Worm (Caenorhabditis elegans) whole organism, midembryonic: ENCODE measurements around the gene K12H6.8.

ENCODE experiments used
- T22C8.4 ChIP-seq: fragments of 200-800 bp; sonication (Bioruptor generic); IDR thresholded peaks from 2 replicates; pipeline ENCODE4 v1.3.6; 2022; ENCODE audit warnings: missing genetic modification characterization, missing compliant biosample characterization
- cog-1 ChIP-seq: sonication (generic microtip); optimal IDR thresholded peaks from 2 replicates; lab custom pipeline; 2016; ENCODE audit warnings: missing genetic modification characterization, missing compliant biosample characterization
- flt-1 ChIP-seq: fragments of 200-800 bp; sonication (Bioruptor generic); IDR thresholded peaks from 2 replicates; pipeline ENCODE4 v1.3.6; 2022; ENCODE audit warnings: missing genetic modification characterization, missing compliant biosample characterization
- klf-2 ChIP-seq: fragments of 200-800 bp; sonication (Bioruptor generic); conservative IDR thresholded peaks from 2 replicates; pipeline ENCODE4 v1.3.6; 2022; ENCODE audit warnings: missing genetic modification reagents, missing genetic modification characterization, missing compliant biosample characterization
- med-1 ChIP-seq: sonication (generic microtip); optimal IDR thresholded peaks from 2 replicates; lab custom pipeline; 2017; ENCODE audit warnings: missing genetic modification characterization, mild to moderate bottlenecking, missing compliant biosample characterization, antibody characterized with exemption, missing genetic modification reagents; ENCODE audit not compliant: insufficient read depth
- ref-1 ChIP-seq: fragments of 200-800 bp; sonication (Bioruptor generic); conservative IDR thresholded peaks from 2 replicates; pipeline ENCODE4 v1.3.6; 2022; ENCODE audit warnings: missing genetic modification reagents, missing genetic modification characterization, missing compliant biosample characterization
- tab-1 ChIP-seq: fragments of 200-800 bp; sonication (Bioruptor generic); IDR thresholded peaks from 2 replicates; pipeline ENCODE4 v1.3.6; 2022; ENCODE audit warnings: missing genetic modification characterization, missing compliant biosample characterization
- ztf-23 ChIP-seq: fragments of 200-800 bp; sonication (Bioruptor generic); IDR thresholded peaks from 2 replicates; pipeline ENCODE4 v1.3.6; 2022; ENCODE audit warnings: missing genetic modification reagents, missing genetic modification characterization, missing compliant biosample characterization
- ztf-29 ChIP-seq: fragments of 200-800 bp; sonication (Bioruptor generic); IDR thresholded peaks from 2 replicates; pipeline ENCODE4 v1.3.6; 2022; ENCODE audit warnings: missing genetic modification reagents, missing genetic modification characterization, missing compliant biosample characterization

K12H6.8 gene

ce11 chrII:2795413-2795812 lies 32.3 kb upstream of the K12H6.8 start:
- TF ChIP-seq klf-2 (no peak), ztf-29 (GFP tag; lab: Robert Waterston, UW) (no peak), flt-1 (GFP tag; lab: Robert Waterston, UW) (no peak), cog-1 (tag; lab: Kevin White, UChicago) (no peak), ztf-23 (GFP tag; lab: Robert Waterston, UW) (no peak), tab-1 (GFP tag; lab: Robert Waterston, UW) (no peak), ref-1 (GFP tag; lab: Robert Waterston, UW) (no peak), T22C8.4 (GFP tag; lab: Robert Waterston, UW) (no peak), med-1 (GFP tag; lab: Kevin White, UChicago) (no peak)

- no peak for TF ChIP-seq med-1 (GFP tag; lab: Kevin White, UChicago)
- TF ChIP-seq klf-2 = no peak
- TF ChIP-seq ztf-29 (GFP tag; lab: Robert Waterston, UW) = no peak
- no peak for TF ChIP-seq ref-1 (GFP tag; lab: Robert Waterston, UW)
- no peak for TF ChIP-seq flt-1 (GFP tag; lab: Robert Waterston, UW)
- no peak for TF ChIP-seq cog-1 (tag; lab: Kevin White, UChicago)
- no peak for TF ChIP-seq T22C8.4 (GFP tag; lab: Robert Waterston, UW)
- no peak for TF ChIP-seq tab-1 (GFP tag; lab: Robert Waterston, UW)
- no peak for TF ChIP-seq ztf-23 (GFP tag; lab: Robert Waterston, UW)
Observed at ce11 chrII:2796431-2796830, 31.3 kb upstream of the K12H6.8 start.

ce11 chrII:2797951-2798350 lies 29.7 kb upstream of the K12H6.8 start:
- TF ChIP-seq T22C8.4 (GFP tag; lab: Robert Waterston, UW) (no peak), ref-1 (GFP tag; lab: Robert Waterston, UW) (no peak), ztf-29 (GFP tag; lab: Robert Waterston, UW) (no peak), klf-2 (no peak), cog-1 (tag; lab: Kevin White, UChicago) (no peak), flt-1 (GFP tag; lab: Robert Waterston, UW) (no peak), tab-1 (GFP tag; lab: Robert Waterston, UW) (no peak), med-1 (GFP tag; lab: Kevin White, UChicago) (no peak), ztf-23 (GFP tag; lab: Robert Waterston, UW) (no peak)

ce11 chrII:2800550-2801233 lies 27.0 kb upstream of the K12H6.8 start, which contains the start of gene nhr-119:
Gene nhr-119 (minus strand): TSS chrII:2800600.
- TF ChIP-seq T22C8.4 (GFP tag; lab: Robert Waterston, UW) (no peak), ref-1 (GFP tag; lab: Robert Waterston, UW) (no peak), med-1 (GFP tag; lab: Kevin White, UChicago) (no peak), cog-1 (tag; lab: Kevin White, UChicago) (peak; percentile 10)

- no peak for TF ChIP-seq ref-1 (GFP tag; lab: Robert Waterston, UW)
- no peak for TF ChIP-seq med-1 (GFP tag; lab: Kevin White, UChicago)
- no peak for TF ChIP-seq cog-1 (tag; lab: Kevin White, UChicago)
- TF ChIP-seq ztf-29 (GFP tag; lab: Robert Waterston, UW) = no peak
- TF ChIP-seq ztf-23 (GFP tag; lab: Robert Waterston, UW) = no peak
- TF ChIP-seq klf-2 = no peak
- TF ChIP-seq tab-1 (GFP tag; lab: Robert Waterston, UW) = no peak
- TF ChIP-seq flt-1 (GFP tag; lab: Robert Waterston, UW) = no peak
- no peak for TF ChIP-seq T22C8.4 (GFP tag; lab: Robert Waterston, UW)
Observed at ce11 chrII:2801764-2802163, 25.9 kb upstream of the K12H6.8 start.

ce11 chrII:2802804-2803586 lies 24.7 kb upstream of the K12H6.8 start:
- TF ChIP-seq cog-1 (tag; lab: Kevin White, UChicago) (no peak), flt-1 (GFP tag; lab: Robert Waterston, UW) (no peak), ztf-23 (GFP tag; lab: Robert Waterston, UW) (no peak), T22C8.4 (GFP tag; lab: Robert Waterston, UW) (no peak), tab-1 (GFP tag; lab: Robert Waterston, UW) (no peak), klf-2 (no peak), med-1 (GFP tag; lab: Kevin White, UChicago) (no peak), ref-1 (GFP tag; lab: Robert Waterston, UW) (no peak), ztf-29 (GFP tag; lab: Robert Waterston, UW) (no peak)

- TF ChIP-seq T22C8.4 (GFP tag; lab: Robert Waterston, UW) (no peak), ztf-29 (GFP tag; lab: Robert Waterston, UW) (no peak), med-1 (GFP tag; lab: Kevin White, UChicago) (no peak), flt-1 (GFP tag; lab: Robert Waterston, UW) (no peak), klf-2 (no peak), ref-1 (GFP tag; lab: Robert Waterston, UW) (no peak), tab-1 (GFP tag; lab: Robert Waterston, UW) (no peak), ztf-23 (GFP tag; lab: Robert Waterston, UW) (no peak), cog-1 (tag; lab: Kevin White, UChicago) (no peak)
Observed at ce11 chrII:2804245-2804644, 23.5 kb upstream of the K12H6.8 start.

- TF ChIP-seq ref-1 (GFP tag; lab: Robert Waterston, UW) = no peak
Observed at ce11 chrII:2804949-2805348, 22.7 kb upstream of the K12H6.8 start.

ce11 chrII:2805566-2805965 lies 22.1 kb upstream of the K12H6.8 start:
- TF ChIP-seq klf-2 (no peak), tab-1 (GFP tag; lab: Robert Waterston, UW) (no peak), ztf-29 (GFP tag; lab: Robert Waterston, UW) (no peak), ref-1 (GFP tag; lab: Robert Waterston, UW) (no peak), T22C8.4 (GFP tag; lab: Robert Waterston, UW) (no peak), cog-1 (tag; lab: Kevin White, UChicago) (no peak), med-1 (GFP tag; lab: Kevin White, UChicago) (no peak), ztf-23 (GFP tag; lab: Robert Waterston, UW) (no peak), flt-1 (GFP tag; lab: Robert Waterston, UW) (no peak)
